Worm (Caenorhabditis elegans) whole organism, midembryonic: ENCODE measurements around the gene F54D10.7.

Experiments used
- cog-1 ChIP-seq: sonication (generic microtip); optimal IDR thresholded peaks from 2 replicates; lab custom pipeline; 2016; ENCODE audit warnings: missing genetic modification characterization, missing compliant biosample characterization
- med-1 ChIP-seq: sonication (generic microtip); optimal IDR thresholded peaks from 2 replicates; lab custom pipeline; 2017; ENCODE audit warnings: missing genetic modification characterization, mild to moderate bottlenecking, missing compliant biosample characterization, antibody characterized with exemption, missing genetic modification reagents; ENCODE audit not compliant: insufficient read depth
- ztf-29 ChIP-seq: fragments of 200-800 bp; sonication (Bioruptor generic); IDR thresholded peaks from 2 replicates; pipeline ENCODE4 v1.3.6; 2022; ENCODE audit warnings: missing genetic modification reagents, missing genetic modification characterization, missing compliant biosample characterization

DNA sequence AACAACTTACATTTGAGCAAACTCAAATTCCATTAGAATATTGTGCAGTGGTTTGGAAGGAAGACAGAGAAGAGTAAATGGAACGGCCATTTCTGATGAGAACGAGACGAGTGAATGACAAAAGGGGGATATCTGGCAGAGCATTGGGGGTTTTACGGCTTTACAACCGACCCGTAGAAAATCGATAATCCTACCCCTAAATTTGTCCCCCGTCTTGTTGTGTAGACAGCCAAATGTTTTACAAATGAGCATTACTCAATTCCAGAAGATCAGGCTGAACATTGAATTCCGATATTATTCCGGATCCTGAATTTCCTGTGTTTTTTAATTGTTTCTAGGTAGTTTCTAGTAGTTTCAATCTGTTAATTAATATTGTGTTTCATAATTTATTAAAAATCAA, 27.8 kb downstream of the F54D10.7 start, which contains the start of gene fbxb-99:
- TF ChIP-seq med-1 (GFP tag; lab: Kevin White, UChicago) (no peak), ztf-29 (GFP tag; lab: Robert Waterston, UW) (no peak), cog-1 (no peak)
